Worm (Caenorhabditis elegans) whole organism, young adult: ENCODE data around the gene F42E8.1.

Experiments used
- fkh-3 ChIP-seq: sonication (generic microtip); optimal IDR thresholded peaks from 2 replicates; lab custom pipeline; 2016; ENCODE audit warnings: mild to moderate bottlenecking, missing genetic modification characterization, missing compliant biosample characterization
- nfyb-1 ChIP-seq: fragments of 200-800 bp; sonication (Bioruptor generic); IDR thresholded peaks from 2 replicates; pipeline ENCODE4 v1.3.6; 2022; ENCODE audit warnings: missing genetic modification reagents, missing genetic modification characterization, missing compliant biosample characterization

DNA sequence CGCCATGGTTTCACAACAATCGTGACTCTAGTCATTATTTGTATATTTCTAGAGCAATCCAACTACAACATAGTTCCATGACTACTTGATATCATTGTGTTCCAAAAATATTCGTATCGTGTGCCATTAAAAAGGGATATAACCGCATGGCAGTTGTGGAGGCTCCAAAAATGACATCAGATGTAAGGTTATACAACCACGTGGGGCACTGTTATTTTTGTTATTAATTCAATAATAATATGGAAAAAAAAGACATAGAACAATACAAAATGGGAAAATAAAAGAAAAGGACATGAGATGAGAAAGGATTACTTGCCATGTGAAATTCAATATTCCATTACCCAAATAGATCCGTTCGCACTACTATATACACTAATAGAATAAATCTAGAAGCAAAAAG lies 13.5 kb downstream of the F42E8.1 start:
- TF ChIP-seq fkh-3 (tag; lab: Kevin White, UChicago) (no peak), nfyb-1 (GFP tag; lab: Robert Waterston, UW) (no peak)
